Fruit fly (Drosophila melanogaster): ENCODE data around the gene CG12499.

The CG12499 gene

dm6 chr3R:22438301-22438700 lies 8.1 kb downstream of the CG12499 start:
- TF ChIP-seq stwl (tag; optimal IDR thresholded peaks at IDR 0.05) (no peak), CkIIα-i1 (GFP tag; IDR thresholded peaks at IDR 0.05) (no peak), oc (tag; optimal IDR thresholded peaks at IDR 0.05) (peak; percentile 58), ranshi (GFP tag; IDR thresholded peaks at IDR 0.05) (no peak), abd-A (tag; optimal IDR thresholded peaks at IDR 0.05) (peak; percentile 60), dysf (GFP tag; IDR thresholded peaks at IDR 0.05) (no peak), pb (GFP tag; optimal IDR thresholded peaks at IDR 0.05) (no peak), Xrp1 (GFP tag; IDR thresholded peaks at IDR 0.05) (no peak), CG17186 (GFP tag; optimal IDR thresholded peaks at IDR 0.05) (no peak), Eip74EF (GFP tag; optimal IDR thresholded peaks at IDR 0.05) (peak in 1 of 2 experiments; percentile 12), pros (GFP tag; optimal IDR thresholded peaks at IDR 0.05) (peak; percentile 20), CG31441 (GFP tag; IDR thresholded peaks at IDR 0.05) (no peak), vvl (GFP tag; IDR thresholded peaks at IDR 0.05) (peak; percentile 66; the same call in 1 of the 2 replicates), CG18011 (GFP tag; optimal IDR thresholded peaks at IDR 0.05) (no peak), run (tag; optimal IDR thresholded peaks at IDR 0.05) (no peak)

- no peak for TF ChIP-seq Hr39 (optimal IDR thresholded peaks at IDR 0.05)
- no peak for TF ChIP-seq Hand (GFP tag; optimal IDR thresholded peaks at IDR 0.05)
- TF ChIP-seq CG2199 (GFP tag; IDR thresholded peaks at IDR 0.05): no peak
- TF ChIP-seq CG18619 (GFP tag; optimal IDR thresholded peaks at IDR 0.05): no peak
- no peak for TF ChIP-seq Deaf1 (tag; optimal IDR thresholded peaks at IDR 0.05)
- TF ChIP-seq btn (GFP tag; optimal IDR thresholded peaks at IDR 0.05): no peak
- no peak for TF ChIP-seq jumu (GFP tag; optimal IDR thresholded peaks at IDR 0.05)
- TF ChIP-seq CG6683 (GFP tag; optimal IDR thresholded peaks at IDR 0.05): no peak
- TF ChIP-seq Rfx (GFP tag; IDR thresholded peaks at IDR 0.05): no peak
- TF ChIP-seq pros (GFP tag; optimal IDR thresholded peaks at IDR 0.05): peak; percentile 28
- TF ChIP-seq z (GFP tag; IDR thresholded peaks at IDR 0.05): no peak
- TF ChIP-seq her (GFP tag; optimal IDR thresholded peaks at IDR 0.05): no peak
- no peak for TF ChIP-seq CG8388 (GFP tag; optimal IDR thresholded peaks at IDR 0.05)
- TF ChIP-seq CG8359 (GFP tag; optimal IDR thresholded peaks at IDR 0.05; ENCODE audit: borderline replicate concordance): no peak
- 0 out of 3 replicates have a peak, but pooled peaks have one; percentile 7 for TF ChIP-seq vnd (GFP tag; IDR thresholded peaks at IDR 0.05; ENCODE audit: partially characterized antibody)
- no peak for TF ChIP-seq Side (GFP tag; optimal IDR thresholded peaks at IDR 0.05)
These were observed 10.3 kb downstream of the CG12499 start, which contains the start of gene CG13847 for dm6 chr3R:22436050-22436449. Gene CG13847 (minus strand): TSS chr3R:22436150.

dm6 chr3R:22432200-22432804 lies 14.1 kb downstream of the CG12499 start:
- TF ChIP-seq stc (GFP tag; IDR thresholded peaks at IDR 0.05) (no peak), vvl (GFP tag; IDR thresholded peaks at IDR 0.05) (peak; percentile 62; the same call in 1 of the 2 replicates), sd (tag; optimal IDR thresholded peaks at IDR 0.05) (peak; percentile 31), CG10274 (GFP tag; optimal IDR thresholded peaks at IDR 0.05) (no peak), BEAF-32 (GFP tag; optimal IDR thresholded peaks at IDR 0.05) (no peak), az2 (GFP tag; optimal IDR thresholded peaks at IDR 0.05) (no peak), CG3726 (GFP tag; IDR thresholded peaks at IDR 0.05) (no peak), Hr78 (GFP tag; optimal IDR thresholded peaks at IDR 0.05) (peak in 1 of 2 experiments; percentile 82), Fer3 (tag; optimal IDR thresholded peaks at IDR 0.05) (no peak), ttk (GFP tag; IDR thresholded peaks at IDR 0.05) (no peak), CG9727 (GFP tag; optimal IDR thresholded peaks at IDR 0.05) (no peak), CG14014 (GFP tag; IDR thresholded peaks at IDR 0.05) (no peak), sr (GFP tag; IDR thresholded peaks at IDR 0.05) (0 out of 3 replicates have a peak, but pooled peaks have one; percentile 2), ab (GFP tag; optimal IDR thresholded peaks at IDR 0.05) (no peak), CG3838 (GFP tag; optimal IDR thresholded peaks at IDR 0.05) (no peak), CG11398 (GFP tag; optimal IDR thresholded peaks at IDR 0.05) (no peak), vnd (GFP tag; IDR thresholded peaks at IDR 0.05; ENCODE audit: partially characterized antibody) (no peak), oc (tag; optimal IDR thresholded peaks at IDR 0.05) (peak; percentile 79), abd-A (tag; optimal IDR thresholded peaks at IDR 0.05) (peak; percentile 96), Awh (GFP tag; IDR thresholded peaks at IDR 0.05) (peak; percentile 70), B-H2 (GFP tag; optimal IDR thresholded peaks at IDR 0.05) (no peak), grn (GFP tag; optimal IDR thresholded peaks at IDR 0.05) (peak; percentile 79)
